Worm (Caenorhabditis elegans) whole organism, late embryonic: ENCODE results near the gene wrt-7.

ENCODE experiments used
- ceh-31 ChIP-seq: sonication (generic microtip); optimal IDR thresholded peaks from 2 replicates; lab custom pipeline; 2016; ENCODE audit warnings: missing genetic modification characterization, missing compliant biosample characterization
- ets-4 ChIP-seq: sonication (generic microtip); optimal IDR thresholded peaks from 2 replicates; lab custom pipeline; 2016; ENCODE audit warnings: missing genetic modification characterization, missing compliant biosample characterization
- fax-1 ChIP-seq: sonication (generic microtip); optimal IDR thresholded peaks from 2 replicates; lab custom pipeline; 2016; ENCODE audit warnings: missing genotype, missing genetic modification characterization, missing compliant biosample characterization
- nhr-11 ChIP-seq: fragments of 150-350 bp; optimal IDR thresholded peaks from 2 replicates; lab custom pipeline; 2014; ENCODE audit warnings: missing biosample characterization, missing genetic modification characterization
- odd-2 ChIP-seq: sonication (generic microtip); optimal IDR thresholded peaks from 2 replicates; lab custom pipeline; 2017; ENCODE audit warnings: antibody characterized with exemption, mild to moderate bottlenecking, missing genetic modification characterization, missing compliant biosample characterization

DNA sequence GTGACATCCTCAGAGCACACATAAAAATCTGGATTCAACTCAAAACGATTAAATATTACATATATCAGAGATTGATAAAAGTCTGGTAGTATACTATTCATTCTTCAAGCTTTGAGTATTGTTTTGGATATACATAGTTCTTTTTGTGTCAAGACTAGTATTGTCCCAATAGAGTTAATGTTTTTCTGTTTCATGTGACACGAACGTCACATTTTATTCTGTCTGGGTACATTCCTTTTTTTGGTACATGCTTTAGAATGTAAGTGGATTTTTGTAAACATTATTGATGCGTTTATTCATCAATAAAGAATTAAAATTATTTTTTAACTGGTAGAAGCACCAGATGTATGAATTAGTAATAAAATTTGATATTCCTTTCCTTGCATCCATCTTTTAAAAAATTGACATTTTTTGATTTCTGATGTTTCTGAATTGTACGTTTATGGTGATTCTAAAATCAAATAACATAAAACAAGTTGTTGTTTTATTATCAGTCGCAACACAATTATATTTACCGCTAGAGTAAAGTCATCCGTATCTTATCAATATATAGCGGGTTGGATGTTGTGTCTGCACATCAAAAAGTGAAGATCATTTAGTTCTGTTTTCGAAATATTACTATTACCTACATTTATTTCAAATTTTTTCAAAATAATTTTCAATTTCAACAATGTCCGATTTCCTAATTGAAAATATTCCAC lies 21.3 kb downstream of the wrt-7 start, which contains the start of the genes srt-22 and nhr-246:
- TF ChIP-seq ceh-31 (tag; lab: Kevin White, UChicago) (no peak), fax-1 (tag; lab: Kevin White, UChicago) (no peak), nhr-11 (tag; lab: Kevin White, UChicago) (no peak), odd-2 (tag; lab: Kevin White, UChicago) (no peak), ets-4 (no peak)
